Worm (Caenorhabditis elegans) whole organism, young adult: Measurements from ENCODE around the gene ppm-1.G.

Source experiments
- B0035.1 ChIP-seq: sonication (generic microtip); optimal IDR thresholded peaks from 2 replicates; lab custom pipeline; 2016; ENCODE audit warnings: missing genetic modification characterization, mild to moderate bottlenecking, missing compliant biosample characterization, missing genotype, missing genetic modification reagents
- B0336.3 ChIP-seq: fragments of 200-800 bp; sonication (Bioruptor generic); IDR thresholded peaks from 2 replicates; pipeline ENCODE4 v1.3.6; 2022; ENCODE audit warnings: missing genetic modification characterization, missing compliant biosample characterization
- F10E7.11 ChIP-seq: sonication (generic microtip); optimal IDR thresholded peaks from 2 replicates; lab custom pipeline; 2017; ENCODE audit warnings: mild to moderate bottlenecking, missing genetic modification characterization, moderate library complexity, missing compliant biosample characterization
- F55B11.4 ChIP-seq: sonication (generic microtip); optimal IDR thresholded peaks from 2 replicates; lab custom pipeline; 2016; ENCODE audit warnings: missing compliant biosample characterization, missing genetic modification characterization, borderline replicate concordance; ENCODE audit not compliant: insufficient read depth
- F57C9.4 ChIP-seq: sonication (generic microtip); optimal IDR thresholded peaks from 2 replicates; lab custom pipeline; 2017; ENCODE audit warnings: mild to moderate bottlenecking, missing genetic modification characterization, missing compliant biosample characterization
- K12H6.12 ChIP-seq: fragments of 200-800 bp; sonication (Bioruptor generic); optimal IDR thresholded peaks from 2 replicates; lab custom pipeline; 2018; ENCODE audit warnings: mild to moderate bottlenecking, missing genetic modification characterization, missing compliant biosample characterization
- T26A5.8 ChIP-seq: sonication (generic microtip); optimal IDR thresholded peaks from 2 replicates; lab custom pipeline; 2016; ENCODE audit warnings: missing genetic modification characterization, missing compliant biosample characterization
- Y67H2A.10 ChIP-seq: fragments of 200-800 bp; sonication (Bioruptor generic); conservative IDR thresholded peaks from 2 replicates; pipeline ENCODE4 v1.3.6; 2022; ENCODE audit warnings: missing genetic modification reagents, missing genetic modification characterization, missing compliant biosample characterization
- Y79H2A.3 ChIP-seq: fragments of 200-800 bp; sonication (Bioruptor generic); conservative IDR thresholded peaks from 2 replicates; pipeline ENCODE4 v1.3.6; 2022; ENCODE audit warnings: missing genetic modification reagents, missing genetic modification characterization, missing compliant biosample characterization
- aptf-3 ChIP-seq: fragments of 200-800 bp; sonication (Bioruptor generic); IDR thresholded peaks from 2 replicates; pipeline ENCODE4 v1.3.6; 2022; ENCODE audit warnings: missing genetic modification characterization, missing compliant biosample characterization
- attf-3 ChIP-seq: fragments of 200-800 bp; sonication (Bioruptor generic); conservative IDR thresholded peaks from 2 replicates; pipeline ENCODE4 v1.3.6; 2022; ENCODE audit warnings: missing genetic modification reagents, missing genetic modification characterization, missing compliant biosample characterization
- attf-6 ChIP-seq: fragments of 200-800 bp; sonication (Bioruptor generic); IDR thresholded peaks from 2 replicates; pipeline ENCODE4 v1.3.6; 2022; ENCODE audit warnings: missing genetic modification reagents, missing genetic modification characterization, missing compliant biosample characterization
- cebp-1 ChIP-seq, 2 experiments: fragments of 200-800 bp in 1 of 2; sonication (Bioruptor generic) in 1 of 2; sonication (generic microtip) in 1 of 2; IDR thresholded peaks in 1 of 2; optimal IDR thresholded peaks in 1 of 2; 2 replicates each; pipeline versions ENCODE4 v1.3.6 to Lab custom; 2017 to 2022; ENCODE audit warnings: missing compliant biosample characterization in 2 of 2, missing genetic modification characterization in 2 of 2, mild to moderate bottlenecking in 1 of 2, missing genetic modification reagents in 1 of 2, moderate library complexity in 1 of 2
- ceh-58 ChIP-seq: fragments of 200-800 bp; sonication (Bioruptor generic); IDR thresholded peaks from 2 replicates; pipeline ENCODE4 v1.3.6; 2022; ENCODE audit warnings: missing genetic modification characterization, missing compliant biosample characterization
- chd-7 ChIP-seq: sonication (generic microtip); optimal IDR thresholded peaks from 2 replicates; lab custom pipeline; 2016; ENCODE audit warnings: mild to moderate bottlenecking, missing genetic modification characterization, moderate library complexity, missing compliant biosample characterization
- die-1 ChIP-seq: sonication (generic microtip); optimal IDR thresholded peaks from 2 replicates; lab custom pipeline; 2016; ENCODE audit warnings: missing genotype, mild to moderate bottlenecking, missing genetic modification characterization, missing compliant biosample characterization
- dpl-1 ChIP-seq: fragments of 150-350 bp; optimal IDR thresholded peaks from 2 replicates; lab custom pipeline; 2014; ENCODE audit warnings: missing biosample characterization, missing genetic modification reagents, missing genetic modification characterization
- efl-1 ChIP-seq: fragments of 150-350 bp; optimal IDR thresholded peaks from 2 replicates; lab custom pipeline; 2014; ENCODE audit warnings: missing biosample characterization, missing genetic modification reagents, missing genetic modification characterization
- egl-44 ChIP-seq: fragments of 200-800 bp; sonication (Bioruptor generic); IDR thresholded peaks from 2 replicates; pipeline ENCODE4 v1.3.6; 2022; ENCODE audit warnings: missing genetic modification reagents, missing genetic modification characterization, missing compliant biosample characterization
- gei-17 ChIP-seq: fragments of 200-800 bp; sonication (Bioruptor generic); optimal IDR thresholded peaks from 2 replicates; lab custom pipeline; 2018; ENCODE audit warnings: mild to moderate bottlenecking, missing genetic modification characterization, missing compliant biosample characterization
- hmg-1.2 ChIP-seq: fragments of 200-800 bp; sonication (Bioruptor generic); IDR thresholded peaks from 2 replicates; pipeline ENCODE4 v1.3.6; 2022; ENCODE audit warnings: missing genetic modification reagents, missing genetic modification characterization, missing compliant biosample characterization
- hrde-1 ChIP-seq: sonication (generic microtip); optimal IDR thresholded peaks from 2 replicates; lab custom pipeline; 2016; ENCODE audit warnings: missing genetic modification characterization, mild to moderate bottlenecking, missing compliant biosample characterization, moderate library complexity, missing genotype, missing genetic modification reagents, borderline replicate concordance
- hsf-1 ChIP-seq: fragments of 200-800 bp; sonication (Bioruptor generic); IDR thresholded peaks from 2 replicates; pipeline ENCODE4 v1.3.6; 2022; ENCODE audit warnings: missing genetic modification reagents, missing genetic modification characterization, missing compliant biosample characterization
- lin-54 ChIP-seq: fragments of 200-800 bp; sonication (Bioruptor generic); optimal IDR thresholded peaks from 2 replicates; lab custom pipeline; 2018; ENCODE audit warnings: mild to moderate bottlenecking, missing genetic modification characterization, missing compliant biosample characterization
- nhr-120 ChIP-seq: fragments of 200-800 bp; sonication (Bioruptor generic); IDR thresholded peaks from 2 replicates; pipeline ENCODE4 v1.3.6; 2022; ENCODE audit warnings: missing genetic modification characterization, missing compliant biosample characterization
- nhr-80 ChIP-seq: sonication (generic microtip); optimal IDR thresholded peaks from 2 replicates; lab custom pipeline; 2016; ENCODE audit warnings: missing genetic modification characterization, missing compliant biosample characterization
- pbrm-1 ChIP-seq: fragments of 200-800 bp; sonication (Bioruptor generic); IDR thresholded peaks from 2 replicates; pipeline ENCODE4 v1.3.6; 2022; ENCODE audit warnings: missing genetic modification reagents, missing genetic modification characterization, missing compliant biosample characterization
- rec-8 ChIP-seq, 2 experiments: sonication (generic microtip); optimal IDR thresholded peaks; 2 replicates each; lab custom pipeline; 2016; ENCODE audit warnings: mild to moderate bottlenecking in 2 of 2, missing genetic modification characterization in 2 of 2, missing genetic modification reagents in 2 of 2, missing genotype in 2 of 2, missing biosample characterization in 1 of 2, missing compliant biosample characterization in 1 of 2, moderate library complexity in 1 of 2
- rpc-1 ChIP-seq, 2 experiments: fragments of 150-350 bp in 1 of 2; sonication (generic microtip) in 1 of 2; optimal IDR thresholded peaks; 2 replicates each; lab custom pipeline; 2014 to 2018; ENCODE audit warnings: missing biosample characterization in 1 of 2, missing genetic modification characterization in 1 of 2, missing genetic modification reagents in 1 of 2, missing genotype in 1 of 2
- snpc-1.1 ChIP-seq: sonication (generic microtip); optimal IDR thresholded peaks from 2 replicates; lab custom pipeline; 2017; ENCODE audit warnings: missing genetic modification characterization, mild to moderate bottlenecking, missing compliant biosample characterization, antibody characterized with exemption, moderate library complexity, missing genotype, missing genetic modification reagents; ENCODE audit not compliant: insufficient read depth
- snpc-4 ChIP-seq, 5 experiments: fragments of 150-350 bp in 1 of 5; sonication (generic microtip) in 4 of 5; optimal IDR thresholded peaks; 2 replicates each; lab custom pipeline; 2014 to 2018; ENCODE audit warnings: missing genetic modification characterization in 5 of 5, missing biosample characterization in 3 of 5, antibody characterized with exemption in 2 of 5, mild to moderate bottlenecking in 2 of 5, missing compliant biosample characterization in 2 of 5, missing genotype in 2 of 5, moderate library complexity in 2 of 5, missing genetic modification reagents in 1 of 5
- zfh-2 ChIP-seq: fragments of 200-800 bp; sonication (Bioruptor generic); conservative IDR thresholded peaks from 2 replicates; pipeline ENCODE4 v1.3.6; 2022; ENCODE audit warnings: missing genetic modification reagents, missing genetic modification characterization, missing compliant biosample characterization
- ztf-3 ChIP-seq: fragments of 200-800 bp; sonication (Bioruptor generic); optimal IDR thresholded peaks from 2 replicates; lab custom pipeline; 2018; ENCODE audit warnings: mild to moderate bottlenecking, missing genetic modification characterization, missing compliant biosample characterization

ppm-1.G gene

DNA sequence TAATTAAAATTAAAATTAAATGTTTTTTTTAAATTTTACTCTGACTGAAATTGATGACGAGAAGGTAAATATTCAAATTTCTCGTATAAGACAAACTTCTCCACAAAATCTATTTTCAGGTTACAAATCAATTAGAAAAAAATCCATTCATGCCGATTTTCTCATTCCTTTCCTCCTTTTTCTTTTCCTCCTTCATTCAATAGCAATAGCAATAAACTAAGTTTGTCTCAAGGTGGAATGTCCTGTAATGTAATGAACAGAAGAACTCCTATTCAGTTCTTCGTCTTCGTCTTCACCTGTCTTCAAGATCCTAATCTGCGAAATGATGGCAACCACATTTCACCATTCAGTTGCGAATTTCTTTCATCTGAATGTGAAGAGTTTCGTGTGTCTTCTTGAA, 32.3 kb downstream of the ppm-1.G start, which contains the start of gene dac-1:
Gene dac-1 (plus strand): TSS at position 301 of the 400 bp plus-strand sequence.
- TF ChIP-seq attf-6 (no peak), B0336.3 (GFP tag; lab: Robert Waterston, UW) (no peak), rec-8 (tag; optimal IDR thresholded peaks at IDR 0.05; lab: Kevin White, UChicago) (no peak), attf-3 (GFP tag; lab: Robert Waterston, UW) (no peak), F57C9.4 (tag; lab: Kevin White, UChicago) (no peak), pbrm-1 (GFP tag; lab: Robert Waterston, UW) (no peak), dpl-1 (no peak)

- no peak for TF ChIP-seq chd-7 (tag; lab: Kevin White, UChicago)
- TF ChIP-seq Y79H2A.3 (GFP tag; lab: Robert Waterston, UW) = no peak
- TF ChIP-seq nhr-120 (GFP tag; lab: Robert Waterston, UW) = no peak
- TF ChIP-seq aptf-3 (GFP tag; lab: Robert Waterston, UW) = no peak
- TF ChIP-seq die-1 = no peak
- TF ChIP-seq gei-17 (GFP tag; lab: Kevin White, UChicago) = no peak
- no peak for TF ChIP-seq hrde-1 (tag; lab: Kevin White, UChicago)
- 0 out of 2 replicates have a peak, but pooled peaks have one; percentile 21 for TF ChIP-seq zfh-2 (GFP tag; lab: Robert Waterston, UW)
- TF ChIP-seq snpc-1.1 (tag; lab: Kevin White, UChicago) = peak; percentile 83
- TF ChIP-seq snpc-4 (GFP tag; optimal IDR thresholded peaks at IDR 0.05; lab: Kevin White, UChicago) = peak; percentile 44
- peak in 2 of 4 experiments; percentile 81 to 88 for TF ChIP-seq snpc-4 (tag; optimal IDR thresholded peaks at IDR 0.05; lab: Kevin White, UChicago)
- TF ChIP-seq B0035.1 (tag; lab: Kevin White, UChicago) = no peak
- no peak for TF ChIP-seq efl-1
- no peak for TF ChIP-seq egl-44 (GFP tag; lab: Robert Waterston, UW)
- no peak for TF ChIP-seq T26A5.8 (tag; lab: Kevin White, UChicago)
Observed at ce11 chrIII:819313-819712, 35.8 kb downstream of the ppm-1.G start.

ce11 chrIII:822546-823272, 39.2 kb downstream of the ppm-1.G start, which contains the start of gene clec-149:
clec-149 (plus strand) TSS chrIII:823222.
- no peak for TF ChIP-seq lin-54
- no peak for TF ChIP-seq hmg-1.2 (GFP tag; lab: Robert Waterston, UW)

- TF ChIP-seq F55B11.4 (tag; lab: Kevin White, UChicago) = no peak
- no peak for TF ChIP-seq hsf-1
- TF ChIP-seq F10E7.11 (tag; lab: Kevin White, UChicago) = no peak
- no peak for TF ChIP-seq Y67H2A.10 (GFP tag; lab: Robert Waterston, UW)
Observed at ce11 chrIII:825256-825655, 41.8 kb downstream of the ppm-1.G start.

- TF ChIP-seq nhr-80 (tag; lab: Kevin White, UChicago) (peak; percentile 20), cebp-1 (GFP tag; IDR thresholded peaks at IDR 0.05; lab: Robert Waterston, UW) (no peak), cebp-1 (tag; optimal IDR thresholded peaks at IDR 0.05; lab: Kevin White, UChicago) (peak; percentile 7), K12H6.12 (no peak), rpc-1 (optimal IDR thresholded peaks at IDR 0.05; lab: Kevin White, UChicago) (no peak), rpc-1 (tag; optimal IDR thresholded peaks at IDR 0.05; lab: Kevin White, UChicago) (no peak), ztf-3 (GFP tag; lab: Kevin White, UChicago) (no peak), B0336.3 (GFP tag; lab: Robert Waterston, UW) (0 out of 2 replicates have a peak, but pooled peaks have one; percentile 13), ceh-58 (GFP tag; lab: Robert Waterston, UW) (no peak)
Observed at ce11 chrIII:831961-832360, 48.5 kb downstream of the ppm-1.G start, which contains the start of gene ceeh-1. ceeh-1 (minus strand) TSS chrIII:832277.
